Fruit fly (Drosophila melanogaster) whole organism, embryonic: Measurements from ENCODE around the gene Tcs6.

Experiments
- ATbp ChIP-seq: fragments of 200-800 bp; sonication (Bioruptor generic); optimal IDR thresholded peaks from 2 replicates; lab custom pipeline; 2017; ENCODE audit warnings: missing biosample characterization, mild to moderate bottlenecking, missing genetic modification characterization, missing genetic modification reagents
- Abd-B ChIP-seq: fragments of 200-800 bp; sonication (Bioruptor generic); optimal IDR thresholded peaks from 2 replicates; lab custom pipeline; 2018; ENCODE audit warnings: missing biosample characterization, mild to moderate bottlenecking, missing genetic modification characterization, moderate library complexity
- Aef1 ChIP-seq: fragments of 200-800 bp; sonication (Bioruptor generic); IDR thresholded peaks from 3 replicates; pipeline ENCODE4 v1.3.6; 2022; ENCODE audit warnings: missing biosample characterization, missing genetic modification characterization
- Antp ChIP-seq: fragments of 200-800 bp; sonication (Bioruptor generic); optimal IDR thresholded peaks from 3 replicates; lab custom pipeline; 2016; ENCODE audit warnings: missing biosample characterization, missing genetic modification characterization
- Atf6 ChIP-seq: fragments of 200-800 bp; sonication (Bioruptor generic); IDR thresholded peaks from 2 replicates; pipeline ENCODE4 v1.3.6; 2022; ENCODE audit warnings: missing biosample characterization, missing genetic modification characterization
- CG10959 ChIP-seq: fragments of 200-800 bp; sonication (Bioruptor generic); IDR thresholded peaks from 2 replicates; pipeline ENCODE4 v1.3.6; 2022; ENCODE audit warnings: missing biosample characterization, missing genetic modification characterization
- CG15479 ChIP-seq: fragments of 200-800 bp; sonication (Bioruptor generic); optimal IDR thresholded peaks from 3 replicates; lab custom pipeline; 2019; ENCODE audit warnings: missing biosample characterization, mild to moderate bottlenecking, missing genetic modification characterization, moderate library complexity
- CG16813 ChIP-seq: fragments of 200-800 bp; sonication (Bioruptor generic); IDR thresholded peaks from 3 replicates; pipeline ENCODE4 v1.3.6; 2022; ENCODE audit warnings: missing biosample characterization, missing genetic modification characterization; ENCODE audit not compliant: partially characterized antibody
- CG17328 ChIP-seq: fragments of 200-800 bp; sonication (Bioruptor generic); IDR thresholded peaks from 2 replicates; pipeline ENCODE4 v1.3.6; 2022; ENCODE audit warnings: missing biosample characterization, missing genetic modification characterization
- CG17385 ChIP-seq: fragments of 200-800 bp; sonication (Bioruptor generic); optimal IDR thresholded peaks from 3 replicates; lab custom pipeline; 2018; ENCODE audit warnings: missing biosample characterization, mild to moderate bottlenecking, missing genetic modification characterization
- CG2875 ChIP-seq: fragments of 200-800 bp; sonication (Bioruptor generic); optimal IDR thresholded peaks from 2 replicates; lab custom pipeline; 2017; ENCODE audit warnings: missing biosample characterization, mild to moderate bottlenecking, missing genetic modification characterization, missing genetic modification reagents
- CG32767 ChIP-seq: fragments of 200-800 bp; sonication (Bioruptor generic); IDR thresholded peaks from 2 replicates; pipeline ENCODE4 v1.3.6; 2022; ENCODE audit warnings: missing biosample characterization, missing genetic modification characterization
- CG32772 ChIP-seq: fragments of 200-800 bp; sonication (Bioruptor generic); IDR thresholded peaks from 2 replicates; pipeline ENCODE4 v1.3.6; 2022; ENCODE audit warnings: missing biosample characterization, missing genetic modification characterization
- CG3847 ChIP-seq: fragments of 200-800 bp; sonication (Bioruptor generic); IDR thresholded peaks from 2 replicates; pipeline ENCODE4 v1.3.6; 2022; ENCODE audit warnings: missing biosample characterization, missing genetic modification characterization
- CG4617 ChIP-seq: fragments of 200-800 bp; sonication (Bioruptor generic); optimal IDR thresholded peaks from 3 replicates; lab custom pipeline; 2016; ENCODE audit warnings: missing biosample characterization, missing genetic modification characterization, borderline replicate concordance
- CG6689 ChIP-seq: fragments of 200-800 bp; sonication (Bioruptor generic); IDR thresholded peaks from 2 replicates; pipeline ENCODE4 v1.3.6; 2022; ENCODE audit warnings: missing biosample characterization, missing genetic modification characterization
- CG6765 ChIP-seq: fragments of 200-800 bp; sonication (Bioruptor generic); optimal IDR thresholded peaks from 3 replicates; lab custom pipeline; 2017; ENCODE audit warnings: missing biosample characterization, mild to moderate bottlenecking, missing genetic modification characterization
- CG9215 ChIP-seq: fragments of 200-800 bp; sonication (Bioruptor generic); IDR thresholded peaks from 2 replicates; pipeline ENCODE4 v1.3.6; 2022; ENCODE audit warnings: missing biosample characterization, missing genetic modification characterization
- CG9817 ChIP-seq: fragments of 200-800 bp; sonication (Bioruptor generic); optimal IDR thresholded peaks from 2 replicates; lab custom pipeline; 2018; ENCODE audit warnings: missing biosample characterization, mild to moderate bottlenecking, missing genetic modification characterization, moderate library complexity
- E2f1 ChIP-seq: fragments of 200-800 bp; sonication (Bioruptor generic); IDR thresholded peaks from 2 replicates; pipeline ENCODE4 v1.3.6; 2022; ENCODE audit warnings: missing biosample characterization, missing genetic modification characterization
- Fer2 ChIP-seq: fragments of 200-800 bp; sonication (Bioruptor generic); optimal IDR thresholded peaks from 2 replicates; lab custom pipeline; 2018; ENCODE audit warnings: missing biosample characterization, mild to moderate bottlenecking, missing genetic modification characterization, moderate library complexity
- Hr39 ChIP-seq: fragments of >200 bp; optimal IDR thresholded peaks from 2 replicates; lab custom pipeline; 2017
- MTF-1 ChIP-seq: fragments of 200-800 bp; sonication (Bioruptor generic); optimal IDR thresholded peaks from 2 replicates; lab custom pipeline; 2018; ENCODE audit warnings: missing biosample characterization, mild to moderate bottlenecking, missing genetic modification characterization, borderline replicate concordance
- NC2β ChIP-seq: fragments of 200-800 bp; sonication (Bioruptor generic); optimal IDR thresholded peaks from 2 replicates; lab custom pipeline; 2016; ENCODE audit warnings: missing biosample characterization, missing genetic modification characterization
- Optix ChIP-seq: fragments of 200-800 bp; sonication (Bioruptor generic); IDR thresholded peaks from 3 replicates; pipeline ENCODE4 v1.3.6; 2022; ENCODE audit warnings: missing biosample characterization, missing genetic modification characterization
- Pdp1 ChIP-seq, 2 experiments: fragments of 200-800 bp; sonication (Bioruptor generic); optimal IDR thresholded peaks; 3 replicates each; lab custom pipeline; 2016; ENCODE audit warnings: missing biosample characterization in 2 of 2, missing genetic modification characterization in 2 of 2, mild to moderate bottlenecking in 1 of 2, moderate library complexity in 1 of 2
- Sox102F ChIP-seq: fragments of 200-800 bp; sonication (Bioruptor generic); optimal IDR thresholded peaks from 2 replicates; lab custom pipeline; 2018; ENCODE audit warnings: missing biosample characterization, mild to moderate bottlenecking, missing genetic modification characterization, moderate library complexity
- TFAM ChIP-seq: fragments of 200-800 bp; sonication (Bioruptor generic); optimal IDR thresholded peaks from 2 replicates; lab custom pipeline; 2017; ENCODE audit warnings: missing biosample characterization, missing genetic modification characterization, inconsistent platforms
- Xbp1 ChIP-seq: fragments of 200-800 bp; sonication (Bioruptor generic); optimal IDR thresholded peaks from 3 replicates; lab custom pipeline; 2016; ENCODE audit warnings: missing biosample characterization, mild to moderate bottlenecking, missing genetic modification characterization
- YL-1 ChIP-seq: fragments of 200-800 bp; sonication (Bioruptor generic); optimal IDR thresholded peaks from 3 replicates; lab custom pipeline; 2017; ENCODE audit warnings: missing biosample characterization, mild to moderate bottlenecking, missing genetic modification characterization
- abd-A ChIP-seq: fragments of 200-800 bp; sonication (Bioruptor generic); optimal IDR thresholded peaks from 3 replicates; lab custom pipeline; 2019; ENCODE audit warnings: missing biosample characterization, mild to moderate bottlenecking, missing genetic modification characterization, moderate library complexity
- ash1 ChIP-seq: fragments of 200-800 bp; sonication (Bioruptor generic); optimal IDR thresholded peaks from 2 replicates; lab custom pipeline; 2018; ENCODE audit warnings: missing biosample characterization, mild to moderate bottlenecking, missing genetic modification characterization
- ato ChIP-seq: fragments of 200-800 bp; sonication (Bioruptor generic); IDR thresholded peaks from 2 replicates; pipeline ENCODE4 v1.3.6; 2022; ENCODE audit warnings: missing biosample characterization, missing genetic modification characterization; ENCODE audit not compliant: partially characterized antibody
- caup ChIP-seq: fragments of 200-800 bp; sonication (Bioruptor generic); optimal IDR thresholded peaks from 3 replicates; lab custom pipeline; 2017; ENCODE audit warnings: missing biosample characterization, mild to moderate bottlenecking, missing genetic modification characterization, moderate library complexity; ENCODE audit not compliant: severe bottlenecking
- ci ChIP-seq: fragments of 200-800 bp; sonication (Bioruptor generic); IDR thresholded peaks from 3 replicates; pipeline ENCODE4 v1.3.6; 2022; ENCODE audit warnings: missing biosample characterization, missing genetic modification characterization
- da ChIP-seq: fragments of 200-800 bp; sonication (Bioruptor generic); optimal IDR thresholded peaks from 2 replicates; lab custom pipeline; 2016; ENCODE audit warnings: missing biosample characterization, missing genetic modification characterization
- dmrt99B ChIP-seq: fragments of 200-800 bp; sonication (Bioruptor generic); optimal IDR thresholded peaks from 2 replicates; lab custom pipeline; 2018; ENCODE audit warnings: missing biosample characterization, mild to moderate bottlenecking, missing genetic modification characterization, moderate library complexity
- fd102C ChIP-seq: fragments of 200-800 bp; sonication (Bioruptor generic); optimal IDR thresholded peaks from 2 replicates; lab custom pipeline; 2018; ENCODE audit warnings: missing biosample characterization, mild to moderate bottlenecking, missing genetic modification characterization, moderate library complexity
- fd64A ChIP-seq: fragments of 200-800 bp; sonication (Bioruptor generic); optimal IDR thresholded peaks from 3 replicates; lab custom pipeline; 2018; ENCODE audit warnings: missing biosample characterization, mild to moderate bottlenecking, missing genetic modification characterization
- lola ChIP-seq, 3 experiments: fragments of >200 bp in 2 of 3; fragments of 200-800 bp in 1 of 3; sonication (Bioruptor generic) in 1 of 3; optimal IDR thresholded peaks; 2 replicates each; lab custom pipeline; 2017 to 2019; ENCODE audit warnings: missing biosample characterization in 3 of 3, missing genetic modification characterization in 3 of 3, mild to moderate bottlenecking in 1 of 3, moderate library complexity in 1 of 3
- mld ChIP-seq: fragments of 200-800 bp; sonication (Bioruptor generic); IDR thresholded peaks from 3 replicates; pipeline ENCODE4 v1.3.6; 2022; ENCODE audit warnings: missing biosample characterization, missing genetic modification characterization; ENCODE audit not compliant: partially characterized antibody
- otp ChIP-seq: fragments of 200-800 bp; sonication (Bioruptor generic); IDR thresholded peaks from 3 replicates; pipeline ENCODE4, ENCODE4 v1.3.6; 2022; ENCODE audit warnings: missing biosample characterization, missing genetic modification characterization
- repo ChIP-seq: fragments of 200-800 bp; sonication (Bioruptor generic); optimal IDR thresholded peaks from 2 replicates; lab custom pipeline; 2016; ENCODE audit warnings: missing biosample characterization, missing genetic modification characterization
- sisA ChIP-seq: fragments of 200-800 bp; sonication (Bioruptor generic); IDR thresholded peaks from 2 replicates; pipeline ENCODE4 v1.3.6; 2022; ENCODE audit warnings: missing biosample characterization, missing genetic modification characterization
- slp2 ChIP-seq: fragments of 200-800 bp; sonication (Bioruptor generic); optimal IDR thresholded peaks from 2 replicates; lab custom pipeline; 2016; ENCODE audit warnings: missing biosample characterization, missing genetic modification characterization
- tio ChIP-seq: fragments of 200-800 bp; sonication (Bioruptor generic); optimal IDR thresholded peaks from 2 replicates; lab custom pipeline; 2017; ENCODE audit warnings: missing biosample characterization, missing genetic modification characterization, inconsistent platforms
- twi ChIP-seq: fragments of 200-800 bp; optimal IDR thresholded peaks from 2 replicates; lab custom pipeline; 2019; ENCODE audit warnings: missing biosample characterization, mild to moderate bottlenecking, missing genetic modification characterization, moderate library complexity
- unpg ChIP-seq: fragments of 200-800 bp; sonication (Bioruptor generic); optimal IDR thresholded peaks from 3 replicates; lab custom pipeline; 2018; ENCODE audit warnings: missing biosample characterization, mild to moderate bottlenecking, missing genetic modification characterization, moderate library complexity
- z ChIP-seq: fragments of 200-800 bp; sonication (Bioruptor generic); IDR thresholded peaks from 3 replicates; pipeline ENCODE4 v1.3.6; 2022; ENCODE audit warnings: missing biosample characterization, missing genetic modification characterization

Gene Tcs6

dm6 chr3R:26041417-26042101 lies 16.5 kb downstream of the Tcs6 start, which contains the start of gene gro (continued):
- TF ChIP-seq ATbp (GFP tag; lab: Kevin White, UChicago) = no peak
- TF ChIP-seq ci = peak; percentile 86
- peak; percentile 34 for TF ChIP-seq fd102C (GFP tag; lab: Kevin White, UChicago)
- TF ChIP-seq repo (GFP tag; lab: Kevin White, UChicago) = peak; percentile 48
- peak; percentile 44 for TF ChIP-seq Fer2
- TF ChIP-seq otp (GFP tag; lab: Robert Waterston, UW) = peak; percentile 59; the same call in 1 of the 3 replicates
- no peak for TF ChIP-seq CG32767 (GFP tag; lab: Robert Waterston, UW)
- peak; percentile 78 for TF ChIP-seq CG16813 (GFP tag; lab: Robert Waterston, UW)
- peak; percentile 68 for TF ChIP-seq mld (GFP tag; lab: Robert Waterston, UW)
- peak; percentile 69 for TF ChIP-seq Atf6 (GFP tag; lab: Robert Waterston, UW)
- peak; percentile 51 for TF ChIP-seq CG17328 (GFP tag; lab: Robert Waterston, UW)
- TF ChIP-seq lola (GFP tag; optimal IDR thresholded peaks at IDR 0.05; lab: Kevin White, UChicago) = peak in 1 of 3 experiments; percentile 15
- TF ChIP-seq ash1 (GFP tag; lab: Kevin White, UChicago) = peak; percentile 36
- TF ChIP-seq unpg (GFP tag; lab: Kevin White, UChicago) = peak; percentile 64
- no peak for TF ChIP-seq z (GFP tag; lab: Robert Waterston, UW)
- peak; percentile 81 for TF ChIP-seq NC2β (GFP tag; lab: Kevin White, UChicago)
- no peak for TF ChIP-seq abd-A (tag; lab: Kevin White, UChicago)
- TF ChIP-seq Hr39 = no peak
- no peak for TF ChIP-seq CG6765 (GFP tag; lab: Kevin White, UChicago)
- TF ChIP-seq CG10959 (GFP tag; lab: Robert Waterston, UW) = peak; percentile 68
- TF ChIP-seq Xbp1 (GFP tag; lab: Kevin White, UChicago) = peak; percentile 81
- no peak for TF ChIP-seq fd64A (GFP tag; lab: Kevin White, UChicago)
- peak; percentile 61 for TF ChIP-seq Aef1
- TF ChIP-seq Optix (GFP tag; lab: Robert Waterston, UW) = no peak
- peak; percentile 49 for TF ChIP-seq dmrt99B
- TF ChIP-seq Abd-B (GFP tag; lab: Kevin White, UChicago) = peak; percentile 42
- TF ChIP-seq Pdp1 (GFP tag; optimal IDR thresholded peaks at IDR 0.05; lab: Kevin White, UChicago) = peak; percentile 70 to 94
- peak; percentile 86 for TF ChIP-seq CG4617 (GFP tag; lab: Kevin White, UChicago)
- TF ChIP-seq CG2875 (GFP tag; lab: Kevin White, UChicago) = peak; percentile 6
- TF ChIP-seq MTF-1 = peak; percentile 30
- peak; percentile 65 for TF ChIP-seq sisA
- peak; percentile 75 for TF ChIP-seq CG9817 (tag; lab: Kevin White, UChicago)
- TF ChIP-seq TFAM = no peak
- TF ChIP-seq CG32772 (GFP tag; lab: Robert Waterston, UW) = peak; percentile 44; the same call in 1 of the 2 replicates
- TF ChIP-seq Sox102F (GFP tag; lab: Kevin White, UChicago) = peak; percentile 63
- TF ChIP-seq CG6689 (GFP tag; lab: Robert Waterston, UW) = peak; percentile 46; the same call in 1 of the 2 replicates
- TF ChIP-seq caup = peak; percentile 81
- peak; percentile 55 for TF ChIP-seq YL-1 (GFP tag; lab: Kevin White, UChicago)
- peak; percentile 86 for TF ChIP-seq CG3847 (GFP tag; lab: Robert Waterston, UW)
- TF ChIP-seq slp2 (GFP tag; lab: Kevin White, UChicago) = peak; percentile 67
- peak; percentile 31 for TF ChIP-seq CG17385 (GFP tag; lab: Kevin White, UChicago)
- TF ChIP-seq twi = peak; percentile 24
- peak; percentile 19 for TF ChIP-seq tio (GFP tag; lab: Kevin White, UChicago)
- peak; percentile 75 for TF ChIP-seq Antp (GFP tag; lab: Kevin White, UChicago)
- peak; percentile 81 for TF ChIP-seq CG15479 (GFP tag; lab: Kevin White, UChicago)
- TF ChIP-seq CG9215 (GFP tag; lab: Robert Waterston, UW) = peak; percentile 63
- TF ChIP-seq ato (GFP tag; lab: Robert Waterston, UW) = peak; percentile 89
- peak; percentile 68 for TF ChIP-seq E2f1
- peak; percentile 55 for TF ChIP-seq da (GFP tag; lab: Kevin White, UChicago)
